Comparison of ENCODE assay signal across 6 worm cellular contexts in the genomic region with DNA sequence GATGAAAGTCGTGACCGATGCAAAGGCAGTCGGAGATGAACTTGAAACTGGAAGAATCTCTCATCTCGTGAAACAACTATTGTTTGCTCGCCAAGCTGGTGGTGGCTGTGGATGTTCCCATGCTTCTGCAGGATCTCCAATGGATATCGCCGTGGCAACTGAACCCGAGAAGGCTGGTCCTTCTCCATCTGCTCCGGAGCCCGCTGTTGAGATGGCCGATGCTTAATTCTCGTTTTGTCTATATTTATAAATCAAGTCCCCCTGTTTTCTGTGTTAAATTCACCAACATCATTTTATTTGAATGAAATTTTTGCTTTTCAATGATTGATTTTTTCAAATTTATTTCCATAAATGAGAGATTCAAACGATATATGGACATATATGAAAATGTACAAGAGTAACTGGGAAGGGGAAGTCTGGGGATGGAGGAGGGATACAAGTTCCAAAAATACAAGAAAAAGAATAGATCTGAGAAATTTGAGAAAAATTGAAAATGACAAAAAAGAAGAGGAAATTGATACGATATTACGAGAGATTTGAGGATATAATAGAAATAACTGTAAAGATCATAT.
TF ChIP-seq lines count a peak whose summit lies in the region.

No protein-coding gene starts in this region.

TF ChIP-seq in whole organism, L1 larva, 84 proteins besides CTCF, POLR2A, EP300 and RAD21:
- TF ChIP-seq ces-1 (GFP tag; optimal IDR thresholded peaks at IDR 0.05; lab: Kevin White, UChicago) (no peak), nhr-85 (tag; lab: Kevin White, UChicago) (peak; percentile 25), ceh-8 (GFP tag; optimal IDR thresholded peaks at IDR 0.05; lab: Kevin White, UChicago) (peak; percentile 22), aly-2 (tag; optimal IDR thresholded peaks at IDR 0.05; lab: Kevin White, UChicago) (peak; percentile 21)

TF ChIP-seq in whole organism, L2 larva, 48 proteins besides CTCF, POLR2A, EP300 and RAD21:
- TF ChIP-seq peb-1 (tag; optimal IDR thresholded peaks at IDR 0.05; lab: Kevin White, UChicago) (no peak), F13H6.1 (tag; optimal IDR thresholded peaks at IDR 0.05; lab: Kevin White, UChicago) (no peak), nhr-25 (tag; optimal IDR thresholded peaks at IDR 0.05; lab: Kevin White, UChicago) (peak; percentile 15), lsy-2 (tag; optimal IDR thresholded peaks at IDR 0.05; lab: Kevin White, UChicago) (peak in 1 of 2 experiments; percentile 10), ceh-16 (tag; optimal IDR thresholded peaks at IDR 0.05; lab: Kevin White, UChicago) (no peak), ama-1 (optimal IDR thresholded peaks at IDR 0.05; lab: Kevin White, UChicago) (no peak), crh-2 (tag; optimal IDR thresholded peaks at IDR 0.05; lab: Kevin White, UChicago) (peak; percentile 8)

TF ChIP-seq in whole organism, L3 larva, 47 proteins besides CTCF, POLR2A, EP300 and RAD21:
- TF ChIP-seq nhr-43 (tag; optimal IDR thresholded peaks at IDR 0.05; lab: Kevin White, UChicago; ENCODE audit: poor library complexity, severe bottlenecking): peak; percentile 11
- TF ChIP-seq nhr-67 (tag; optimal IDR thresholded peaks at IDR 0.05; lab: Kevin White, UChicago): no peak
- no peak for TF ChIP-seq sea-2 (GFP tag; optimal IDR thresholded peaks at IDR 0.05; lab: Kevin White, UChicago)
- no peak for TF ChIP-seq egl-5 (tag; optimal IDR thresholded peaks at IDR 0.05; lab: Kevin White, UChicago)

TF ChIP-seq in whole organism, L4 larva, 104 proteins besides CTCF, POLR2A, EP300 and RAD21 (continues in another document):
- TF ChIP-seq fos-1 (tag; optimal IDR thresholded peaks at IDR 0.05; lab: Kevin White, UChicago): no peak
- no peak for TF ChIP-seq nhr-237 (tag; optimal IDR thresholded peaks at IDR 0.05; lab: Kevin White, UChicago)
- no peak for TF ChIP-seq hlh-11 (tag; optimal IDR thresholded peaks at IDR 0.05; lab: Kevin White, UChicago)
- peak; percentile 25; the same call in 1 of the 2 replicates for TF ChIP-seq ctbp-1 (GFP tag; IDR thresholded peaks at IDR 0.05; lab: Robert Waterston, UW)
- TF ChIP-seq ceh-32 (tag; optimal IDR thresholded peaks at IDR 0.05; lab: Kevin White, UChicago; ENCODE audit: poor library complexity): no peak
- peak; percentile 45 for TF ChIP-seq lin-38 (GFP tag; IDR thresholded peaks at IDR 0.05; lab: Robert Waterston, UW)
- no peak for TF ChIP-seq nhr-28 (tag; optimal IDR thresholded peaks at IDR 0.05; lab: Kevin White, UChicago)
- peak; percentile 62; the same call in 1 of the 2 replicates for TF ChIP-seq Y105C5A.15 (GFP tag; IDR thresholded peaks at IDR 0.05; lab: Robert Waterston, UW)
- TF ChIP-seq pha-4 (GFP tag; IDR thresholded peaks at IDR 0.05; lab: Robert Waterston, UW): peak; percentile 22
- TF ChIP-seq pha-4 (tag; optimal IDR thresholded peaks at IDR 0.05; lab: Kevin White, UChicago): no peak
- TF ChIP-seq snpc-1.2 (GFP tag; IDR thresholded peaks at IDR 0.05; lab: Robert Waterston, UW): no peak
- 0 out of 4 replicates have a peak, but pooled peaks of 1 of the 2 experiments have one; percentile 18 for TF ChIP-seq madf-5 (GFP tag; IDR thresholded peaks at IDR 0.05; lab: Robert Waterston, UW)
- no peak for TF ChIP-seq unc-39 (tag; optimal IDR thresholded peaks at IDR 0.05; lab: Kevin White, UChicago)
- TF ChIP-seq F49E8.2 (tag; optimal IDR thresholded peaks at IDR 0.05; lab: Kevin White, UChicago; ENCODE audit: borderline replicate concordance): no peak
- peak; percentile 55 for TF ChIP-seq ceh-20 (GFP tag; IDR thresholded peaks at IDR 0.05; lab: Robert Waterston, UW)
- peak; percentile 60 for TF ChIP-seq T20F7.1 (GFP tag; optimal IDR thresholded peaks at IDR 0.05; lab: Kevin White, UChicago)
- peak; percentile 39; the same call in 1 of the 2 replicates for TF ChIP-seq T26A8.4 (GFP tag; IDR thresholded peaks at IDR 0.05; lab: Robert Waterston, UW)
- no peak for TF ChIP-seq daf-16 (GFP tag; optimal IDR thresholded peaks at IDR 0.05; lab: Kevin White, UChicago)
- peak; percentile 16 for TF ChIP-seq daf-16 (tag; optimal IDR thresholded peaks at IDR 0.05; lab: Kevin White, UChicago)
- TF ChIP-seq mxl-3 (GFP tag; optimal IDR thresholded peaks at IDR 0.05; lab: Kevin White, UChicago): no peak
- peak; percentile 14 for TF ChIP-seq mep-1 (tag; optimal IDR thresholded peaks at IDR 0.05; lab: Kevin White, UChicago)
- no peak for TF ChIP-seq daf-19 (GFP tag; conservative IDR thresholded peaks at IDR 0.05; lab: Robert Waterston, UW)
- no peak for TF ChIP-seq madf-9 (GFP tag; conservative IDR thresholded peaks at IDR 0.05; lab: Robert Waterston, UW)

TF ChIP-seq in whole organism, mixed stage, embryonic, 35 proteins besides CTCF, POLR2A, EP300 and RAD21:
- TF ChIP-seq nhr-76 (tag; optimal IDR thresholded peaks at IDR 0.05; lab: Kevin White, UChicago) (no peak), M03D4.4 (tag; optimal IDR thresholded peaks at IDR 0.05; lab: Kevin White, UChicago) (no peak), nhr-237 (tag; optimal IDR thresholded peaks at IDR 0.05; lab: Kevin White, UChicago) (peak; percentile 18), lin-13 (tag; optimal IDR thresholded peaks at IDR 0.05; lab: Kevin White, UChicago) (no peak), elt-3 (tag; optimal IDR thresholded peaks at IDR 0.05; lab: Kevin White, UChicago) (no peak)
TF ChIP-seq in whole organism, mixed stage, embryonic: peak in this region for 1.

TF ChIP-seq in whole organism, young adult, 124 proteins besides CTCF, POLR2A, EP300 and RAD21 (continues in another document):
- peak; percentile 65 for TF ChIP-seq athp-1 (tag; optimal IDR thresholded peaks at IDR 0.05; lab: Kevin White, UChicago)
- TF ChIP-seq akir-1 (GFP tag; optimal IDR thresholded peaks at IDR 0.05; lab: Kevin White, UChicago): no peak
- no peak for TF ChIP-seq attf-3 (GFP tag; conservative IDR thresholded peaks at IDR 0.05; lab: Robert Waterston, UW)
- no peak for TF ChIP-seq D2030.7 (GFP tag; IDR thresholded peaks at IDR 0.05; lab: Robert Waterston, UW)
- no peak for TF ChIP-seq tlf-1 (GFP tag; optimal IDR thresholded peaks at IDR 0.05; lab: Kevin White, UChicago)
- TF ChIP-seq zim-3 (tag; optimal IDR thresholded peaks at IDR 0.05; lab: Kevin White, UChicago): no peak
- TF ChIP-seq F52B5.7 (tag; optimal IDR thresholded peaks at IDR 0.05; lab: Kevin White, UChicago): no peak
- 0 out of 2 replicates have a peak, but pooled peaks have one; percentile 43 for TF ChIP-seq nfyb-1 (GFP tag; IDR thresholded peaks at IDR 0.05; lab: Robert Waterston, UW)
- TF ChIP-seq F55B11.4 (tag; optimal IDR thresholded peaks at IDR 0.05; lab: Kevin White, UChicago; ENCODE audit: borderline replicate concordance, insufficient read depth): no peak
- TF ChIP-seq hlh-26 (GFP tag; conservative IDR thresholded peaks at IDR 0.05; lab: Robert Waterston, UW): no peak
- TF ChIP-seq snpc-3.4 (tag; optimal IDR thresholded peaks at IDR 0.05; lab: Kevin White, UChicago): no peak
- no peak for TF ChIP-seq Y67H2A.10 (GFP tag; conservative IDR thresholded peaks at IDR 0.05; lab: Robert Waterston, UW)
- 0 out of 2 replicates have a peak, but pooled peaks have one; percentile 32 for TF ChIP-seq lin-26 (GFP tag; IDR thresholded peaks at IDR 0.05; lab: Robert Waterston, UW)
- TF ChIP-seq Y79H2A.3 (GFP tag; conservative IDR thresholded peaks at IDR 0.05; lab: Robert Waterston, UW): no peak
- TF ChIP-seq lin-40 (tag; optimal IDR thresholded peaks at IDR 0.05; lab: Kevin White, UChicago): no peak
- TF ChIP-seq lir-1 (GFP tag; conservative IDR thresholded peaks at IDR 0.05; lab: Robert Waterston, UW): no peak
- no peak for TF ChIP-seq egl-44 (GFP tag; IDR thresholded peaks at IDR 0.05; lab: Robert Waterston, UW)
- TF ChIP-seq ets-4 (GFP tag; optimal IDR thresholded peaks at IDR 0.05; lab: Kevin White, UChicago): no peak
- TF ChIP-seq xnd-1 (tag; optimal IDR thresholded peaks at IDR 0.05; lab: Kevin White, UChicago): no peak
- TF ChIP-seq B0261.1 (tag; optimal IDR thresholded peaks at IDR 0.05; lab: Kevin White, UChicago): no peak
- TF ChIP-seq hmg-20 (GFP tag; IDR thresholded peaks at IDR 0.05; lab: Robert Waterston, UW): no peak
- TF ChIP-seq F57C9.4 (tag; optimal IDR thresholded peaks at IDR 0.05; lab: Kevin White, UChicago): no peak
- TF ChIP-seq mxl-1 (tag; optimal IDR thresholded peaks at IDR 0.05; lab: Kevin White, UChicago): no peak
- TF ChIP-seq dox-1 (GFP tag; IDR thresholded peaks at IDR 0.05; lab: Robert Waterston, UW): no peak
- no peak for TF ChIP-seq F49E8.2 (tag; optimal IDR thresholded peaks at IDR 0.05; lab: Kevin White, UChicago; ENCODE audit: insufficient read depth)
- no peak for TF ChIP-seq nhr-80 (tag; optimal IDR thresholded peaks at IDR 0.05; lab: Kevin White, UChicago)
- TF ChIP-seq egrh-3 (GFP tag; IDR thresholded peaks at IDR 0.05; lab: Robert Waterston, UW): no peak
- TF ChIP-seq ceh-40 (GFP tag; IDR thresholded peaks at IDR 0.05; lab: Robert Waterston, UW): no peak
- TF ChIP-seq nfya-2 (GFP tag; IDR thresholded peaks at IDR 0.05; lab: Robert Waterston, UW): no peak
- no peak for TF ChIP-seq nhr-179 (tag; optimal IDR thresholded peaks at IDR 0.05; lab: Kevin White, UChicago)
- no peak for TF ChIP-seq F33H1.4 (GFP tag; IDR thresholded peaks at IDR 0.05; lab: Robert Waterston, UW)
- TF ChIP-seq hmg-1.2 (GFP tag; IDR thresholded peaks at IDR 0.05; lab: Robert Waterston, UW): no peak
- no peak for TF ChIP-seq lsy-27 (tag; optimal IDR thresholded peaks at IDR 0.05; lab: Kevin White, UChicago; ENCODE audit: borderline replicate concordance, insufficient read depth)
- TF ChIP-seq let-607 (tag; optimal IDR thresholded peaks at IDR 0.05; lab: Kevin White, UChicago): no peak
- TF ChIP-seq tbp1 (GFP tag; optimal IDR thresholded peaks at IDR 0.05; lab: Kevin White, UChicago): no peak
- no peak for TF ChIP-seq egl-18 (GFP tag; IDR thresholded peaks at IDR 0.05; lab: Robert Waterston, UW)
- no peak for TF ChIP-seq F10E7.11 (tag; optimal IDR thresholded peaks at IDR 0.05; lab: Kevin White, UChicago)
- TF ChIP-seq unc-130 (GFP tag; optimal IDR thresholded peaks at IDR 0.05; lab: Kevin White, UChicago): no peak
- TF ChIP-seq nhr-27 (tag; optimal IDR thresholded peaks at IDR 0.05; lab: Kevin White, UChicago): no peak
- no peak for TF ChIP-seq madf-8 (GFP tag; conservative IDR thresholded peaks at IDR 0.05; lab: Robert Waterston, UW)
- peak; percentile 39 for TF ChIP-seq hrde-1 (tag; optimal IDR thresholded peaks at IDR 0.05; lab: Kevin White, UChicago; ENCODE audit: borderline replicate concordance)
- no peak for TF ChIP-seq snpc-1.3 (tag; optimal IDR thresholded peaks at IDR 0.05; lab: Kevin White, UChicago; ENCODE audit: insufficient read depth)
- no peak for TF ChIP-seq pbrm-1 (GFP tag; IDR thresholded peaks at IDR 0.05; lab: Robert Waterston, UW)
- peak; percentile 13 for TF ChIP-seq atf-7 (tag; optimal IDR thresholded peaks at IDR 0.05; lab: Kevin White, UChicago)
- TF ChIP-seq C17E4.6 (GFP tag; IDR thresholded peaks at IDR 0.05; lab: Robert Waterston, UW): no peak
- TF ChIP-seq ztf-18 (tag; optimal IDR thresholded peaks at IDR 0.05; lab: Kevin White, UChicago): no peak
